Worm (Caenorhabditis elegans) whole organism, L4/young adult: ENCODE results near the gene T26E4.2.

ENCODE experiments used
- W03F9.2 ChIP-seq: fragments of 150-350 bp; optimal IDR thresholded peaks from 2 replicates; lab custom pipeline; 2014; ENCODE audit warnings: missing biosample characterization, missing genetic modification characterization
- dao-5 ChIP-seq: sonication (generic microtip); optimal IDR thresholded peaks from 2 replicates; lab custom pipeline; 2016; ENCODE audit warnings: missing genotype, missing genetic modification characterization, moderate library complexity, missing compliant biosample characterization
- him-1 ChIP-seq: sonication (generic microtip); optimal IDR thresholded peaks from 2 replicates; lab custom pipeline; 2016; ENCODE audit warnings: missing genotype, missing genetic modification reagents, missing genetic modification characterization, missing compliant biosample characterization

ce11 chrV:15824866-15825265, 43.7 kb downstream of the T26E4.2 start, which contains the start of gene srbc-50:
- no peak for TF ChIP-seq him-1 (tag; lab: Kevin White, UChicago)
- no peak for TF ChIP-seq W03F9.2 (tag; lab: Kevin White, UChicago)
- TF ChIP-seq dao-5 (tag; lab: Kevin White, UChicago) = no peak
